Worm (Caenorhabditis elegans) whole organism, L1 larva: ENCODE results near the gene epic-3.

Experiments used
- alr-1 ChIP-seq: fragments of 200-800 bp; sonication (Bioruptor generic); optimal IDR thresholded peaks from 2 replicates; lab custom pipeline; 2018; ENCODE audit warnings: borderline replicate concordance, mild to moderate bottlenecking, missing genetic modification characterization, missing compliant biosample characterization
- ceh-82 ChIP-seq, 3 experiments: fragments of 150-350 bp in 1 of 3; sonication (generic microtip) in 2 of 3; optimal IDR thresholded peaks; 2 replicates each; lab custom pipeline; 2014 to 2017; ENCODE audit warnings: missing biosample characterization in 3 of 3, missing genetic modification characterization in 3 of 3
- egl-13 ChIP-seq: sonication (generic microtip); optimal IDR thresholded peaks from 2 replicates; lab custom pipeline; 2016; ENCODE audit warnings: missing genotype, missing genetic modification reagents, missing genetic modification characterization, missing compliant biosample characterization
- elt-2 ChIP-seq: sonication (generic microtip); optimal IDR thresholded peaks from 2 replicates; lab custom pipeline; 2016; ENCODE audit warnings: missing genetic modification characterization, mild to moderate bottlenecking, inconsistent platforms, missing compliant biosample characterization, missing genetic modification reagents
- irx-1 ChIP-seq: sonication (generic microtip); optimal IDR thresholded peaks from 2 replicates; lab custom pipeline; 2016; ENCODE audit warnings: missing genetic modification characterization, missing compliant biosample characterization
- lin-13 ChIP-seq: fragments of 150-350 bp; optimal IDR thresholded peaks from 2 replicates; lab custom pipeline; 2014; ENCODE audit warnings: missing biosample characterization, missing genetic modification reagents, missing genetic modification characterization
- mep-1 ChIP-seq: fragments of 150-350 bp; optimal IDR thresholded peaks from 2 replicates; lab custom pipeline; 2014; ENCODE audit warnings: missing biosample characterization, missing genetic modification characterization
- nhr-12 ChIP-seq: sonication (generic microtip); optimal IDR thresholded peaks from 2 replicates; lab custom pipeline; 2017; ENCODE audit warnings: missing biosample characterization, missing genetic modification characterization
- unc-62 ChIP-seq: fragments of 150-350 bp; optimal IDR thresholded peaks from 2 replicates; lab custom pipeline; 2014; ENCODE audit warnings: missing biosample characterization, missing genetic modification reagents, missing genetic modification characterization

DNA sequence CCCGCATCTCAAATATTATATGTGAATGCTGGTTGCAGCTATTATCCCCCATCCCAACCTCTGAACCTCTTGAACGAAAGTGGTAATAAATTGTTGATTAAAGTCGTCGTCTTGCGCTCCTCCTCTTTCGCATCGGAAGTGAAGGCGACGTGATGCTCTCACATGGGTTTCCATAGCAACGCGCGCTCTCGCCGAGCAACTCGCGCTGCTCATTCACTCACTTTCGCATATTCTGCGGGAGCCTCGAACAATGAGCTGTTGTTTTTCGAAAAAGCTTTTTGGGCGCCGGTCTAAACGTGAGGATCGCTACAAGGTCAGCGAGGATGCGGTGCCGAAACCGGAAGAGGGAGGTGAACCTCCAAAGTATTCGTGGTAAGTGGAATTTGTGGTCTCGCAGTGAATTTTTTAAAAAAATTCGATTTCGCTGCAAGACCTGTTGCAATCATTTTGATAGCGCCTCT lies 13.1 kb downstream of the epic-3 start, which contains the start of gene rpi-2:
- TF ChIP-seq lin-13 (no peak), nhr-12 (tag; lab: Kevin White, UChicago) (no peak), egl-13 (tag; lab: Kevin White, UChicago) (no peak), mep-1 (tag; lab: Kevin White, UChicago) (no peak), elt-2 (tag; lab: Kevin White, UChicago) (no peak), irx-1 (tag; lab: Kevin White, UChicago) (no peak), ceh-82 (tag; optimal IDR thresholded peaks at IDR 0.05; lab: Kevin White, UChicago) (peak in 1 of 3 experiments; percentile 21), alr-1 (tag; lab: Kevin White, UChicago) (no peak), unc-62 (GFP tag; lab: Kevin White, UChicago) (no peak)
